ENCODE assay signal across 7 fruit fly cellular contexts in the genomic region with DNA sequence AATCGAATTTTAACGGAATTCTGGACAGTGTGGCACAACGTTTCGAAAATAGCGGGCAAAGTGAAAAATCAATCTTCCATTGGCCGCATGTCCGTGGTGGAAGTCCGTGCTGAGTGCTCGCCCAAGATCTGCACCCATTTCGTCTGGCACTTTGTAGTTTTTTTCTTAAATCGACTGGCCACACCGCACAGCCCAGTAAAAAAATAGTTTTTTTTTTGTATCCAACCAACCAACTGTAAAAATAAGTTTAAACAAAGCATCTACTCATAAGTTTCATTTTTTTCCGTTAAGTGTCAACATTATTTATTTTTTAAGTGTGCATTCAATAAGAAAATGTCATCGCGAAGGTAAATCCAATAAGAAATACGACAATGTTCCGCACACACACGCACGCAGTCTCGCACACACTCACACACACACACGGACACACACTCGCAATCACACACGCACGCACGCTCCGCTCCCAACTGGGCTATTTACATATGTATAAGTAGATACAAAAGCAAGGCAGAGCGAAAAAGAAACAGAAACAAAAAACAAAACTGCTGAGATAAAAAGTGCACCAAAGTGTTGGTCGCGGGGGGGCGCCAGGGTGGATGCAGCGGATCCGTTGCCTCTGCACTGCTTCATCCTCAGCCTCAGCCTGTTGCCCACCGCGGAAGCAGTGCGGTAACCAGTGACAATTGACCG.
A peak's percentile ranks its signal among the peaks of the same experiment; 100 is the strongest.
TF ChIP-seq lines count a peak whose summit lies in the region.

A gene (plus strand): TSS at position 163 of the 690 bp plus-strand sequence.

- TF ChIP-seq CTCF in S2 (optimal IDR thresholded peaks at IDR 0.05; lab: Kevin White, UChicago): peak; percentile 58 to 78
- peak; percentile 76 for TF ChIP-seq CTCF in whole organism, embryonic (GFP tag; optimal IDR thresholded peaks at IDR 0.05; lab: Kevin White, UChicago)

TF ChIP-seq in whole organism, 6 proteins besides CTCF, POLR2A, EP300 and RAD21:
- TF ChIP-seq pan (optimal IDR thresholded peaks at IDR 0.05; lab: Kevin White, UChicago) (no peak), CG8478 (optimal IDR thresholded peaks at IDR 0.05; lab: Kevin White, UChicago) (peak; percentile 15), usp (GFP tag; optimal IDR thresholded peaks at IDR 0.05; lab: Kevin White, UChicago) (no peak)

TF ChIP-seq in whole organism, adult, 20 proteins besides CTCF, POLR2A, EP300 and RAD21 (continues in another document):
- TF ChIP-seq CG12768 (GFP tag; optimal IDR thresholded peaks at IDR 0.05; lab: Kevin White, UChicago): peak; percentile 30
- TF ChIP-seq Crg-1 (GFP tag; optimal IDR thresholded peaks at IDR 0.05; lab: Kevin White, UChicago): peak; percentile 52
- peak; percentile 18 for TF ChIP-seq CG33017 (tag; optimal IDR thresholded peaks at IDR 0.05; lab: Kevin White, UChicago)
- TF ChIP-seq CG14711 (tag; optimal IDR thresholded peaks at IDR 0.05; lab: Kevin White, UChicago): peak; percentile 17
- TF ChIP-seq cnc (optimal IDR thresholded peaks at IDR 0.05; lab: Kevin White, UChicago): no peak
- peak; percentile 65 for TF ChIP-seq tj (GFP tag; optimal IDR thresholded peaks at IDR 0.05; lab: Kevin White, UChicago)
- TF ChIP-seq cic (GFP tag; optimal IDR thresholded peaks at IDR 0.05; lab: Kevin White, UChicago): peak; percentile 33
- TF ChIP-seq Hr96 (GFP tag; optimal IDR thresholded peaks at IDR 0.05; lab: Kevin White, UChicago): no peak
- peak; percentile 70 for TF ChIP-seq CG7101 (tag; optimal IDR thresholded peaks at IDR 0.05; lab: Kevin White, UChicago)
- no peak for TF ChIP-seq CG7045 (GFP tag; optimal IDR thresholded peaks at IDR 0.05; lab: Kevin White, UChicago)
- peak; percentile 67 for TF ChIP-seq bab1 (GFP tag; optimal IDR thresholded peaks at IDR 0.05; lab: Kevin White, UChicago)
- peak; percentile 30 for TF ChIP-seq CG5204 (GFP tag; optimal IDR thresholded peaks at IDR 0.05; lab: Kevin White, UChicago)
- TF ChIP-seq pad (GFP tag; optimal IDR thresholded peaks at IDR 0.05; lab: Kevin White, UChicago): peak; percentile 51
- peak; percentile 70 for TF ChIP-seq ovo (GFP tag; optimal IDR thresholded peaks at IDR 0.05; lab: Kevin White, UChicago)
- peak; percentile 70 for TF ChIP-seq Mnt (GFP tag; optimal IDR thresholded peaks at IDR 0.05; lab: Kevin White, UChicago)

TF ChIP-seq in whole organism, embryonic, 481 proteins besides CTCF, POLR2A, EP300 and RAD21 (continues in another document):
- TF ChIP-seq CG13287 (GFP tag; IDR thresholded peaks at IDR 0.05; lab: Robert Waterston, UW; ENCODE audit: partially characterized antibody): peak; percentile 24; the same call in 1 of the 2 replicates
- no peak for TF ChIP-seq CG7372 (GFP tag; IDR thresholded peaks at IDR 0.05; lab: Robert Waterston, UW)
- TF ChIP-seq CG11560 (tag; IDR thresholded peaks at IDR 0.05; lab: Robert Waterston, UW): 0 out of 3 replicates have a peak, but pooled peaks have one; percentile 15
- TF ChIP-seq CG5180 (GFP tag; optimal IDR thresholded peaks at IDR 0.05; lab: Kevin White, UChicago): no peak
- TF ChIP-seq H2.0 (GFP tag; IDR thresholded peaks at IDR 0.05; lab: Robert Waterston, UW): no peak
- peak; percentile 42 for TF ChIP-seq jumu (GFP tag; optimal IDR thresholded peaks at IDR 0.05; lab: Kevin White, UChicago)
- peak; percentile 54 for TF ChIP-seq CG8944 (GFP tag; optimal IDR thresholded peaks at IDR 0.05; lab: Kevin White, UChicago)
- peak; percentile 98 for TF ChIP-seq gfzf (GFP tag; optimal IDR thresholded peaks at IDR 0.05; lab: Kevin White, UChicago)
- no peak for TF ChIP-seq TFAM (GFP tag; optimal IDR thresholded peaks at IDR 0.05; lab: Kevin White, UChicago)
- TF ChIP-seq nmo (GFP tag; optimal IDR thresholded peaks at IDR 0.05; lab: Kevin White, UChicago): peak; percentile 51
- TF ChIP-seq Dbx (GFP tag; IDR thresholded peaks at IDR 0.05; lab: Robert Waterston, UW): peak; percentile 53; the same call in 2 of the 3 replicates
- TF ChIP-seq CG9437 (GFP tag; optimal IDR thresholded peaks at IDR 0.05; lab: Kevin White, UChicago): no peak
- peak; percentile 44 for TF ChIP-seq shn (GFP tag; optimal IDR thresholded peaks at IDR 0.05; lab: Kevin White, UChicago)
- TF ChIP-seq CG6689 (GFP tag; IDR thresholded peaks at IDR 0.05; lab: Robert Waterston, UW): no peak
- TF ChIP-seq ase (GFP tag; IDR thresholded peaks at IDR 0.05; lab: Robert Waterston, UW): no peak
- no peak for TF ChIP-seq CG1832 (GFP tag; optimal IDR thresholded peaks at IDR 0.05; lab: Kevin White, UChicago)

TF ChIP-seq in whole organism, prepupa, 60 proteins besides CTCF, POLR2A, EP300 and RAD21 (continues in another document):
- peak; percentile 57 for TF ChIP-seq fkh (GFP tag; optimal IDR thresholded peaks at IDR 0.05; lab: Kevin White, UChicago)
- peak; percentile 75 for TF ChIP-seq Lpt (GFP tag; optimal IDR thresholded peaks at IDR 0.05; lab: Kevin White, UChicago)
- peak; percentile 25 for TF ChIP-seq CG8319 (GFP tag; optimal IDR thresholded peaks at IDR 0.05; lab: Kevin White, UChicago)
- TF ChIP-seq CG15336 (GFP tag; IDR thresholded peaks at IDR 0.05; lab: Robert Waterston, UW): peak; percentile 88
- no peak for TF ChIP-seq acj6 (GFP tag; optimal IDR thresholded peaks at IDR 0.05; lab: Kevin White, UChicago)
- TF ChIP-seq CG11294 (GFP tag; IDR thresholded peaks at IDR 0.05; lab: Robert Waterston, UW): no peak
- peak; percentile 20 for TF ChIP-seq CG4318 (GFP tag; optimal IDR thresholded peaks at IDR 0.05; lab: Kevin White, UChicago)
- TF ChIP-seq esn (GFP tag; optimal IDR thresholded peaks at IDR 0.05; lab: Kevin White, UChicago): peak; percentile 30
- peak; percentile 28 for TF ChIP-seq achi (GFP tag; optimal IDR thresholded peaks at IDR 0.05; lab: Kevin White, UChicago)
- TF ChIP-seq CG8632 (GFP tag; optimal IDR thresholded peaks at IDR 0.05; lab: Kevin White, UChicago): peak; percentile 44
- TF ChIP-seq Hr4 (GFP tag; optimal IDR thresholded peaks at IDR 0.05; lab: Kevin White, UChicago): no peak
- peak; percentile 23 for TF ChIP-seq OdsH (GFP tag; optimal IDR thresholded peaks at IDR 0.05; lab: Kevin White, UChicago)
- no peak for TF ChIP-seq cyc (GFP tag; optimal IDR thresholded peaks at IDR 0.05; lab: Kevin White, UChicago)
- peak; percentile 88 for TF ChIP-seq spab (GFP tag; optimal IDR thresholded peaks at IDR 0.05; lab: Kevin White, UChicago)
- TF ChIP-seq eg (GFP tag; IDR thresholded peaks at IDR 0.05; lab: Robert Waterston, UW): peak; percentile 93
- TF ChIP-seq Sox15 (GFP tag; optimal IDR thresholded peaks at IDR 0.05; lab: Kevin White, UChicago): peak; percentile 2
- no peak for TF ChIP-seq vri (GFP tag; optimal IDR thresholded peaks at IDR 0.05; lab: Kevin White, UChicago)

TF ChIP-seq in whole organism, pupa, 21 proteins besides CTCF, POLR2A, EP300 and RAD21 (continues in another document):
- TF ChIP-seq D1 (tag; optimal IDR thresholded peaks at IDR 0.05; lab: Kevin White, UChicago) (peak; percentile 23), CG32121 (GFP tag; IDR thresholded peaks at IDR 0.05; lab: Robert Waterston, UW) (peak; percentile 84), fd96Ca (GFP tag; IDR thresholded peaks at IDR 0.05; lab: Robert Waterston, UW) (peak; percentile 85), EcR (GFP tag; optimal IDR thresholded peaks at IDR 0.05; lab: Kevin White, UChicago) (peak; percentile 70), CG34367 (tag; optimal IDR thresholded peaks at IDR 0.05; lab: Kevin White, UChicago) (peak; percentile 93), Pif1A (GFP tag; optimal IDR thresholded peaks at IDR 0.05; lab: Kevin White, UChicago) (peak; percentile 92), CG15710 (tag; optimal IDR thresholded peaks at IDR 0.05; lab: Kevin White, UChicago) (peak; percentile 85), Pif1B (GFP tag; optimal IDR thresholded peaks at IDR 0.05; lab: Kevin White, UChicago) (peak; percentile 77), CG8159 (tag; optimal IDR thresholded peaks at IDR 0.05; lab: Kevin White, UChicago) (peak; percentile 85), gl (tag; optimal IDR thresholded peaks at IDR 0.05; lab: Kevin White, UChicago) (peak; percentile 98), CG8301 (tag; optimal IDR thresholded peaks at IDR 0.05; lab: Kevin White, UChicago) (peak; percentile 66), Snoo (tag; optimal IDR thresholded peaks at IDR 0.05; lab: Kevin White, UChicago) (peak; percentile 74), CG10348 (GFP tag; IDR thresholded peaks at IDR 0.05; lab: Robert Waterston, UW) (no peak), CG9948 (tag; optimal IDR thresholded peaks at IDR 0.05; lab: Kevin White, UChicago) (peak; percentile 65), CG13204 (GFP tag; optimal IDR thresholded peaks at IDR 0.05; lab: Kevin White, UChicago) (peak; percentile 93), CG12605 (GFP tag; IDR thresholded peaks at IDR 0.05; lab: Robert Waterston, UW) (peak; percentile 94), Ets98B (GFP tag; IDR thresholded peaks at IDR 0.05; lab: Robert Waterston, UW) (peak; percentile 84), CG4496 (GFP tag; IDR thresholded peaks at IDR 0.05; lab: Robert Waterston, UW) (peak; percentile 96)

TF ChIP-seq in whole organism, wandering third instar larva, 38 proteins besides CTCF, POLR2A, EP300 and RAD21 (continues in another document):
- TF ChIP-seq Sp1 (GFP tag; optimal IDR thresholded peaks at IDR 0.05; lab: Kevin White, UChicago) (peak; percentile 63), fru (GFP tag; optimal IDR thresholded peaks at IDR 0.05; lab: Kevin White, UChicago) (no peak), Dif (GFP tag; optimal IDR thresholded peaks at IDR 0.05; lab: Kevin White, UChicago; ENCODE audit: partially characterized antibody) (no peak), usp (GFP tag; optimal IDR thresholded peaks at IDR 0.05; lab: Kevin White, UChicago) (no peak), Vsx2 (GFP tag; optimal IDR thresholded peaks at IDR 0.05; lab: Kevin White, UChicago; ENCODE audit: partially characterized antibody) (no peak), dsf (GFP tag; optimal IDR thresholded peaks at IDR 0.05; lab: Kevin White, UChicago; ENCODE audit: borderline replicate concordance) (no peak), psq (GFP tag; optimal IDR thresholded peaks at IDR 0.05; lab: Kevin White, UChicago) (peak; percentile 33), N (GFP tag; optimal IDR thresholded peaks at IDR 0.05; lab: Kevin White, UChicago) (peak; percentile 75), Abd-B (GFP tag; optimal IDR thresholded peaks at IDR 0.05; lab: Kevin White, UChicago) (no peak), Rel (GFP tag; optimal IDR thresholded peaks at IDR 0.05; lab: Kevin White, UChicago) (no peak), Rel (tag; optimal IDR thresholded peaks at IDR 0.05; lab: Kevin White, UChicago) (peak; percentile 3), pan (optimal IDR thresholded peaks at IDR 0.05; lab: Kevin White, UChicago) (no peak), sage (GFP tag; optimal IDR thresholded peaks at IDR 0.05; lab: Kevin White, UChicago) (no peak), ey (GFP tag; optimal IDR thresholded peaks at IDR 0.05; lab: Kevin White, UChicago) (no peak), Myc (optimal IDR thresholded peaks at IDR 0.05; lab: Kevin White, UChicago) (no peak), br (GFP tag; optimal IDR thresholded peaks at IDR 0.05; lab: Kevin White, UChicago) (no peak), jim (GFP tag; optimal IDR thresholded peaks at IDR 0.05; lab: Kevin White, UChicago) (peak; percentile 92), Mio (GFP tag; optimal IDR thresholded peaks at IDR 0.05; lab: Kevin White, UChicago) (no peak), dmrt93B (GFP tag; optimal IDR thresholded peaks at IDR 0.05; lab: Kevin White, UChicago) (no peak), Hr78 (GFP tag; optimal IDR thresholded peaks at IDR 0.05; lab: Kevin White, UChicago) (no peak)
